Worm (Caenorhabditis elegans) whole organism, mixed stage, embryonic: ENCODE results near the gene cyn-4.

Source experiments
- bed-3 ChIP-seq: fragments of 200-800 bp; sonication (Bioruptor generic); optimal IDR thresholded peaks from 3 replicates; lab custom pipeline; 2018; ENCODE audit warnings: mild to moderate bottlenecking, missing genetic modification characterization, moderate library complexity, missing compliant biosample characterization
- blmp-1 ChIP-seq: fragments of 150-350 bp; optimal IDR thresholded peaks from 2 replicates; lab custom pipeline; 2014; ENCODE audit warnings: missing biosample characterization, missing genetic modification characterization
- ceh-39 ChIP-seq: fragments of 150-350 bp; optimal IDR thresholded peaks from 2 replicates; lab custom pipeline; 2014; ENCODE audit warnings: missing biosample characterization, missing genetic modification characterization
- ceh-43 ChIP-seq: fragments of 200-800 bp; sonication (Bioruptor generic); optimal IDR thresholded peaks from 2 replicates; lab custom pipeline; 2018; ENCODE audit warnings: mild to moderate bottlenecking, missing genetic modification characterization, moderate library complexity, missing compliant biosample characterization
- ceh-83 ChIP-seq: fragments of 200-800 bp; sonication (Bioruptor generic); optimal IDR thresholded peaks from 2 replicates; lab custom pipeline; 2018; ENCODE audit warnings: mild to moderate bottlenecking, missing genetic modification characterization, missing compliant biosample characterization
- ces-1 ChIP-seq: fragments of 150-350 bp; optimal IDR thresholded peaks from 2 replicates; lab custom pipeline; 2014; ENCODE audit warnings: missing biosample characterization, missing genetic modification reagents, missing genetic modification characterization
- drap-1 ChIP-seq: fragments of 200-800 bp; sonication (Bioruptor generic); optimal IDR thresholded peaks from 3 replicates; lab custom pipeline; 2018; ENCODE audit warnings: mild to moderate bottlenecking, missing genetic modification characterization, missing compliant biosample characterization
- elt-1 ChIP-seq: sonication (generic microtip); optimal IDR thresholded peaks from 2 replicates; lab custom pipeline; 2017; ENCODE audit warnings: missing genetic modification characterization, mild to moderate bottlenecking, missing compliant biosample characterization, antibody characterized with exemption, moderate library complexity, borderline replicate concordance; ENCODE audit not compliant: insufficient read depth
- elt-3 ChIP-seq: fragments of 150-350 bp; optimal IDR thresholded peaks from 2 replicates; lab custom pipeline; 2014; ENCODE audit warnings: missing biosample characterization, missing genetic modification characterization
- flh-1 ChIP-seq: fragments of 200-800 bp; sonication (Bioruptor generic); optimal IDR thresholded peaks from 2 replicates; lab custom pipeline; 2018; ENCODE audit warnings: mild to moderate bottlenecking, missing genetic modification characterization, moderate library complexity, missing compliant biosample characterization
- ham-2 ChIP-seq: fragments of 200-800 bp; sonication (Bioruptor generic); optimal IDR thresholded peaks from 2 replicates; lab custom pipeline; 2018; ENCODE audit warnings: mild to moderate bottlenecking, missing genetic modification characterization, missing compliant biosample characterization
- hlh-1 ChIP-seq: fragments of 150-350 bp; optimal IDR thresholded peaks from 2 replicates; lab custom pipeline; 2014; ENCODE audit warnings: missing biosample characterization, missing genetic modification reagents, missing genetic modification characterization
- lin-13 ChIP-seq: fragments of 150-350 bp; optimal IDR thresholded peaks from 2 replicates; lab custom pipeline; 2014; ENCODE audit warnings: missing biosample characterization, missing genetic modification characterization
- lsy-2 ChIP-seq: fragments of 150-350 bp; optimal IDR thresholded peaks from 2 replicates; lab custom pipeline; 2014; ENCODE audit warnings: missing biosample characterization, missing genetic modification characterization
- mab-5 ChIP-seq: fragments of 150-350 bp; optimal IDR thresholded peaks from 2 replicates; lab custom pipeline; 2014; ENCODE audit warnings: missing biosample characterization, missing genetic modification characterization
- mep-1 ChIP-seq: fragments of 150-350 bp; optimal IDR thresholded peaks from 2 replicates; lab custom pipeline; 2017; ENCODE audit warnings: missing biosample characterization, missing genetic modification reagents, missing genetic modification characterization, inconsistent platforms
- mls-2 ChIP-seq: sonication (generic microtip); optimal IDR thresholded peaks from 2 replicates; lab custom pipeline; 2016; ENCODE audit warnings: mild to moderate bottlenecking, missing genetic modification characterization, moderate library complexity, missing compliant biosample characterization
- nhr-12 ChIP-seq: fragments of 150-350 bp; optimal IDR thresholded peaks from 2 replicates; lab custom pipeline; 2014; ENCODE audit warnings: missing biosample characterization, missing genetic modification characterization
- nhr-2 ChIP-seq: fragments of 150-350 bp; optimal IDR thresholded peaks from 2 replicates; lab custom pipeline; 2014; ENCODE audit warnings: missing biosample characterization, missing genetic modification characterization
- nhr-237 ChIP-seq: fragments of 150-350 bp; optimal IDR thresholded peaks from 2 replicates; lab custom pipeline; 2014; ENCODE audit warnings: missing biosample characterization, missing genetic modification characterization
- nhr-28 ChIP-seq: fragments of 150-350 bp; optimal IDR thresholded peaks from 2 replicates; lab custom pipeline; 2014; ENCODE audit warnings: missing biosample characterization, missing genetic modification characterization
- nhr-76 ChIP-seq: sonication (generic microtip); optimal IDR thresholded peaks from 2 replicates; lab custom pipeline; 2017; ENCODE audit warnings: missing biosample characterization, missing genetic modification characterization
- pha-4 ChIP-seq: fragments of 150-350 bp; optimal IDR thresholded peaks from 2 replicates; lab custom pipeline; 2018; ENCODE audit warnings: missing biosample characterization, missing genetic modification reagents, missing genetic modification characterization
- sem-2 ChIP-seq: fragments of 200-800 bp; sonication (Bioruptor generic); optimal IDR thresholded peaks from 2 replicates; lab custom pipeline; 2018; ENCODE audit warnings: mild to moderate bottlenecking, missing genetic modification characterization, missing compliant biosample characterization
- sptf-1 ChIP-seq: sonication (generic microtip); optimal IDR thresholded peaks from 2 replicates; lab custom pipeline; 2017; ENCODE audit warnings: mild to moderate bottlenecking, missing genetic modification characterization, moderate library complexity, missing compliant biosample characterization
- tbx-8 ChIP-seq: fragments of 200-800 bp; sonication (Bioruptor generic); optimal IDR thresholded peaks from 2 replicates; lab custom pipeline; 2018; ENCODE audit warnings: mild to moderate bottlenecking, missing genetic modification characterization, moderate library complexity, missing compliant biosample characterization
- unc-120 ChIP-seq: sonication (generic microtip); optimal IDR thresholded peaks from 2 replicates; lab custom pipeline; 2017; ENCODE audit warnings: missing genetic modification characterization, missing compliant biosample characterization; ENCODE audit not compliant: poor library complexity, severe bottlenecking
- unc-39 ChIP-seq: fragments of 150-350 bp; optimal IDR thresholded peaks from 2 replicates; lab custom pipeline; 2014; ENCODE audit warnings: missing biosample characterization, missing genetic modification characterization
- unc-62 ChIP-seq: fragments of 150-350 bp; optimal IDR thresholded peaks from 2 replicates; lab custom pipeline; 2014; ENCODE audit warnings: missing biosample characterization, missing genetic modification reagents, missing genetic modification characterization
- zip-8 ChIP-seq: fragments of 150-350 bp; optimal IDR thresholded peaks from 2 replicates; lab custom pipeline; 2014; ENCODE audit warnings: missing biosample characterization, missing genetic modification characterization

The cyn-4 gene

ce11 chrII:10872541-10872940 lies at the start of gene cyn-4, which contains the start of gene copz-1:
Gene cyn-4 (minus strand): TSS chrII:10872611.
Gene copz-1 (plus strand): TSS chrII:10872879.
- TF ChIP-seq mls-2 (tag; lab: Kevin White, UChicago) (peak; percentile 41), nhr-237 (tag; lab: Kevin White, UChicago) (peak; percentile 28), unc-39 (tag; lab: Kevin White, UChicago) (no peak), nhr-76 (no peak), sem-2 (GFP tag; lab: Kevin White, UChicago) (no peak), lsy-2 (peak; percentile 78), hlh-1 (tag; lab: Kevin White, UChicago) (peak; percentile 3), nhr-2 (tag; lab: Kevin White, UChicago) (peak; percentile 2), unc-62 (GFP tag; lab: Kevin White, UChicago) (no peak), blmp-1 (tag; lab: Kevin White, UChicago) (no peak), ces-1 (GFP tag; lab: Kevin White, UChicago) (peak; percentile 81), nhr-12 (no peak), tbx-8 (GFP tag; lab: Kevin White, UChicago) (no peak), mep-1 (tag; lab: Kevin White, UChicago) (peak; percentile 61), lin-13 (tag; lab: Kevin White, UChicago) (peak; percentile 43), flh-1 (GFP tag; lab: Kevin White, UChicago) (no peak), sptf-1 (tag; lab: Kevin White, UChicago) (peak; percentile 49), zip-8 (tag; lab: Kevin White, UChicago) (no peak), ham-2 (no peak), pha-4 (tag; lab: Kevin White, UChicago) (peak; percentile 75), ceh-39 (tag; lab: Kevin White, UChicago) (peak; percentile 67), elt-3 (tag; lab: Kevin White, UChicago) (no peak), elt-1 (no peak), bed-3 (GFP tag; lab: Kevin White, UChicago) (no peak), nhr-28 (tag; lab: Kevin White, UChicago) (no peak), ceh-83 (no peak)
- TF ChIP-seq, all 35 proteins: peak for 11

- TF ChIP-seq pha-4 (tag; lab: Kevin White, UChicago), result no peak
- TF ChIP-seq ces-1 (GFP tag; lab: Kevin White, UChicago), result no peak
- no peak for TF ChIP-seq nhr-2 (tag; lab: Kevin White, UChicago)
- TF ChIP-seq tbx-8 (GFP tag; lab: Kevin White, UChicago), result no peak
- TF ChIP-seq lsy-2, result no peak
- no peak for TF ChIP-seq blmp-1 (tag; lab: Kevin White, UChicago)
- TF ChIP-seq sptf-1 (tag; lab: Kevin White, UChicago), result no peak
- no peak for TF ChIP-seq hlh-1 (tag; lab: Kevin White, UChicago)
- TF ChIP-seq drap-1 (GFP tag; lab: Kevin White, UChicago), result no peak
- TF ChIP-seq bed-3 (GFP tag; lab: Kevin White, UChicago), result no peak
- TF ChIP-seq ceh-43 (GFP tag; lab: Kevin White, UChicago), result no peak
- TF ChIP-seq ham-2, result no peak
- no peak for TF ChIP-seq mls-2 (tag; lab: Kevin White, UChicago)
- TF ChIP-seq unc-39 (tag; lab: Kevin White, UChicago), result no peak
- no peak for TF ChIP-seq nhr-28 (tag; lab: Kevin White, UChicago)
- TF ChIP-seq unc-120 (tag; lab: Kevin White, UChicago), result no peak
Observed at ce11 chrII:10918293-10918756, 45.9 kb upstream of the cyn-4 start, which contains the start of gene tba-4. Gene tba-4 (plus strand): TSS chrII:10918706.

ce11 chrII:10917174-10917573 lies 44.8 kb upstream of the cyn-4 start, which contains the start of gene F44F4.10:
Gene F44F4.10 (minus strand): TSS chrII:10917274.
- TF ChIP-seq drap-1 (GFP tag; lab: Kevin White, UChicago), result no peak
- TF ChIP-seq ham-2, result no peak
- TF ChIP-seq nhr-28 (tag; lab: Kevin White, UChicago), result no peak
- TF ChIP-seq mab-5 (tag; lab: Kevin White, UChicago), result no peak
- TF ChIP-seq bed-3 (GFP tag; lab: Kevin White, UChicago), result no peak
- no peak for TF ChIP-seq mep-1 (tag; lab: Kevin White, UChicago)
- no peak for TF ChIP-seq tbx-8 (GFP tag; lab: Kevin White, UChicago)
- TF ChIP-seq nhr-237 (tag; lab: Kevin White, UChicago), result no peak
- TF ChIP-seq blmp-1 (tag; lab: Kevin White, UChicago), result no peak
- no peak for TF ChIP-seq ceh-39 (tag; lab: Kevin White, UChicago)

- TF ChIP-seq sem-2 (GFP tag; lab: Kevin White, UChicago), result no peak
- no peak for TF ChIP-seq nhr-28 (tag; lab: Kevin White, UChicago)
- no peak for TF ChIP-seq elt-3 (tag; lab: Kevin White, UChicago)
- TF ChIP-seq tbx-8 (GFP tag; lab: Kevin White, UChicago), result no peak
- TF ChIP-seq zip-8 (tag; lab: Kevin White, UChicago), result no peak
- TF ChIP-seq blmp-1 (tag; lab: Kevin White, UChicago), result no peak
- no peak for TF ChIP-seq bed-3 (GFP tag; lab: Kevin White, UChicago)
- no peak for TF ChIP-seq pha-4 (tag; lab: Kevin White, UChicago)
- TF ChIP-seq nhr-12, result no peak
- TF ChIP-seq sptf-1 (tag; lab: Kevin White, UChicago), result no peak
- TF ChIP-seq ceh-39 (tag; lab: Kevin White, UChicago), result no peak
Observed at ce11 chrII:10915732-10916131, 43.3 kb upstream of the cyn-4 start, which contains the start of gene F44F4.9. Gene F44F4.9 (minus strand): TSS chrII:10915832.
